Worm (Caenorhabditis elegans) whole organism, L3 larva: ENCODE results near the gene cnd-1.
A peak's percentile ranks its signal among the peaks of the same experiment; 100 is the strongest.

Experiments
- R02D3.7 ChIP-seq: fragments of 150-350 bp; optimal IDR thresholded peaks from 2 replicates; lab custom pipeline; 2014; ENCODE audit warnings: missing biosample characterization, missing genetic modification characterization
- ZK546.5 ChIP-seq: sonication (generic microtip); optimal IDR thresholded peaks from 2 replicates; lab custom pipeline; 2017; ENCODE audit warnings: missing biosample characterization, missing genetic modification characterization
- ama-1 ChIP-seq: fragments of 150-350 bp; optimal IDR thresholded peaks from 2 replicates; lab custom pipeline; 2018
- ceh-9 ChIP-seq: sonication (generic microtip); optimal IDR thresholded peaks from 2 replicates; lab custom pipeline; 2018; ENCODE audit warnings: missing biosample characterization, missing genetic modification characterization
- egl-27 ChIP-seq: sonication (generic microtip); optimal IDR thresholded peaks from 4 replicates; lab custom pipeline; 2017; ENCODE audit warnings: missing biosample characterization, missing genetic modification reagents, missing genetic modification characterization
- egl-5 ChIP-seq: fragments of 150-350 bp; optimal IDR thresholded peaks from 2 replicates; lab custom pipeline; 2017; ENCODE audit warnings: missing biosample characterization, missing genetic modification reagents, missing genetic modification characterization, inconsistent platforms
- elt-2 ChIP-seq: sonication (generic microtip); optimal IDR thresholded peaks from 2 replicates; lab custom pipeline; 2016; ENCODE audit warnings: missing genetic modification reagents, mild to moderate bottlenecking, missing genetic modification characterization, missing compliant biosample characterization
- eor-1 ChIP-seq, 2 experiments: fragments of 150-350 bp; optimal IDR thresholded peaks; 2 replicates each; lab custom pipeline; 2014 to 2018; ENCODE audit warnings: missing biosample characterization in 2 of 2, missing genetic modification characterization in 2 of 2
- fos-1 ChIP-seq: fragments of 150-350 bp; optimal IDR thresholded peaks from 2 replicates; lab custom pipeline; 2014; ENCODE audit warnings: missing biosample characterization, missing genetic modification characterization
- jun-1 ChIP-seq: fragments of 150-350 bp; optimal IDR thresholded peaks from 2 replicates; lab custom pipeline; 2014; ENCODE audit warnings: missing biosample characterization, missing genetic modification reagents, missing genetic modification characterization
- lin-39 ChIP-seq: fragments of 150-350 bp; optimal IDR thresholded peaks from 2 replicates; lab custom pipeline; 2018; ENCODE audit warnings: missing biosample characterization, missing genetic modification reagents, missing genetic modification characterization
- mdl-1 ChIP-seq: fragments of 150-350 bp; optimal IDR thresholded peaks from 2 replicates; lab custom pipeline; 2014; ENCODE audit warnings: missing biosample characterization, missing genetic modification characterization
- mml-1 ChIP-seq: fragments of 150-350 bp; sonication (generic microtip); optimal IDR thresholded peaks from 3 replicates; lab custom pipeline; 2014; ENCODE audit warnings: missing biosample characterization, missing genetic modification characterization
- nfya-1 ChIP-seq: sonication (generic microtip); optimal IDR thresholded peaks from 2 replicates; lab custom pipeline; 2017; ENCODE audit warnings: missing genetic modification characterization, mild to moderate bottlenecking, missing compliant biosample characterization, antibody characterized with exemption, moderate library complexity; ENCODE audit not compliant: insufficient read depth
- nhr-12 ChIP-seq: fragments of 150-350 bp; optimal IDR thresholded peaks from 2 replicates; lab custom pipeline; 2014; ENCODE audit warnings: missing biosample characterization, missing genetic modification characterization
- nhr-23 ChIP-seq: fragments of 150-350 bp; optimal IDR thresholded peaks from 2 replicates; lab custom pipeline; 2014; ENCODE audit warnings: missing biosample characterization, missing genetic modification reagents, missing genetic modification characterization
- nhr-25 ChIP-seq: sonication (generic microtip); optimal IDR thresholded peaks from 2 replicates; lab custom pipeline; 2017; ENCODE audit warnings: missing biosample characterization, missing genetic modification characterization
- nhr-28 ChIP-seq: fragments of 150-350 bp; optimal IDR thresholded peaks from 2 replicates; lab custom pipeline; 2014; ENCODE audit warnings: missing biosample characterization, missing genetic modification characterization
- nhr-67 ChIP-seq: fragments of 150-350 bp; optimal IDR thresholded peaks from 2 replicates; lab custom pipeline; 2014; ENCODE audit warnings: missing biosample characterization, missing genetic modification characterization
- nhr-76 ChIP-seq: fragments of 150-350 bp; sonication (generic microtip); optimal IDR thresholded peaks from 5 replicates; lab custom pipeline; 2014; ENCODE audit warnings: missing biosample characterization, missing genetic modification characterization
- nhr-77 ChIP-seq: fragments of 150-350 bp; optimal IDR thresholded peaks from 2 replicates; lab custom pipeline; 2014; ENCODE audit warnings: missing biosample characterization, missing genetic modification characterization
- pha-4 ChIP-seq: fragments of 150-350 bp; optimal IDR thresholded peaks from 2 replicates; lab custom pipeline; 2014; ENCODE audit warnings: missing biosample characterization, missing genetic modification reagents, missing genetic modification characterization
- pqm-1 ChIP-seq: fragments of 150-350 bp; optimal IDR thresholded peaks from 2 replicates; lab custom pipeline; 2017; ENCODE audit warnings: missing biosample characterization, missing genetic modification characterization, inconsistent platforms
- sea-2 ChIP-seq: fragments of 150-350 bp; sonication (generic microtip); optimal IDR thresholded peaks from 4 replicates; lab custom pipeline; 2014; ENCODE audit warnings: missing biosample characterization, missing genetic modification reagents, missing genetic modification characterization
- skn-1 ChIP-seq: fragments of 150-350 bp; optimal IDR thresholded peaks from 2 replicates; lab custom pipeline; 2014; ENCODE audit warnings: missing biosample characterization, missing genetic modification characterization
- unc-39 ChIP-seq: sonication (generic microtip); optimal IDR thresholded peaks from 4 replicates; lab custom pipeline; 2017; ENCODE audit warnings: missing biosample characterization, missing genetic modification characterization
- unc-62 ChIP-seq: fragments of 150-350 bp; sonication (generic microtip); optimal IDR thresholded peaks from 4 replicates; lab custom pipeline; 2014; ENCODE audit warnings: missing biosample characterization, missing genetic modification reagents, missing genetic modification characterization
- zag-1 ChIP-seq: fragments of 150-350 bp; optimal IDR thresholded peaks from 2 replicates; lab custom pipeline; 2014; ENCODE audit warnings: missing biosample characterization, missing genetic modification characterization
- ztf-11 ChIP-seq: fragments of 150-350 bp; optimal IDR thresholded peaks from 2 replicates; lab custom pipeline; 2014; ENCODE audit warnings: missing biosample characterization, missing genetic modification characterization
- ztf-4 ChIP-seq: fragments of 150-350 bp; optimal IDR thresholded peaks from 2 replicates; lab custom pipeline; 2014; ENCODE audit warnings: missing biosample characterization, missing genetic modification characterization

Gene cnd-1

DNA sequence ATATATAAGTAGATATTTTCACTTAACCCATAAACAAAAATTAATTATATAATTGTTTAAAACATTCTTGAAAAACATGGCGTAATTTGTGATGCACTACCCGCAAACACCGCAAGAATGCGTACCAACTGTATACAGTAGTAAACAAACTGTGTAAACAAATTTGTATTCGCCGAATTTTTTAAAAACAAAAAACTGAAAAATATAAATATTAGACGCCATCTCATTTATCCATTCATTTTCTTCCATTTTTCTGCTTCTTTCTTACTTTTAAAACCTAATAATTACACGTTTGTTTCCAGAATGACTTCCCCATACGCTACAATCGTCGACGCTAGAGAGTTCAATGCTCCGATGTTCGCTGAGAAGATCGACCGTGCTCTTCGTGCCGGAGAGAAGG is 19.1 kb downstream of the cnd-1 start, which contains the start of gene nex-1:
nex-1 (plus strand) TSS at position 301 of the 400 bp plus-strand sequence.
- no peak for TF ChIP-seq nhr-23 (tag; lab: Kevin White, UChicago)

ce11 chrIII:5224908-5225307 is 19.5 kb downstream of the cnd-1 start:
- TF ChIP-seq nhr-76 (tag; lab: Kevin White, UChicago), result no peak
- no peak for TF ChIP-seq ZK546.5 (tag; lab: Kevin White, UChicago)
- TF ChIP-seq fos-1 (tag; lab: Kevin White, UChicago), result peak; percentile 10
- TF ChIP-seq unc-39 (tag; lab: Kevin White, UChicago), result no peak
- peak; percentile 37 for TF ChIP-seq elt-2
- no peak for TF ChIP-seq sea-2 (GFP tag; lab: Kevin White, UChicago)
- peak; percentile 44 for TF ChIP-seq nhr-23 (tag; lab: Kevin White, UChicago)
- TF ChIP-seq pqm-1 (tag; lab: Kevin White, UChicago), result peak; percentile 12
- TF ChIP-seq jun-1, result peak; percentile 44
- peak; percentile 12 for TF ChIP-seq pha-4 (tag; lab: Kevin White, UChicago)
- TF ChIP-seq egl-27 (tag; lab: Kevin White, UChicago), result peak; percentile 3
- TF ChIP-seq nhr-28, result no peak
- peak; percentile 20 for TF ChIP-seq ama-1 (lab: Kevin White, UChicago)
- peak; percentile 28 for TF ChIP-seq nfya-1 (tag; lab: Kevin White, UChicago)
- no peak for TF ChIP-seq skn-1 (tag; lab: Kevin White, UChicago)
- TF ChIP-seq ztf-11 (tag; lab: Kevin White, UChicago), result no peak
- TF ChIP-seq, all 47 proteins: peak for 9

DNA sequence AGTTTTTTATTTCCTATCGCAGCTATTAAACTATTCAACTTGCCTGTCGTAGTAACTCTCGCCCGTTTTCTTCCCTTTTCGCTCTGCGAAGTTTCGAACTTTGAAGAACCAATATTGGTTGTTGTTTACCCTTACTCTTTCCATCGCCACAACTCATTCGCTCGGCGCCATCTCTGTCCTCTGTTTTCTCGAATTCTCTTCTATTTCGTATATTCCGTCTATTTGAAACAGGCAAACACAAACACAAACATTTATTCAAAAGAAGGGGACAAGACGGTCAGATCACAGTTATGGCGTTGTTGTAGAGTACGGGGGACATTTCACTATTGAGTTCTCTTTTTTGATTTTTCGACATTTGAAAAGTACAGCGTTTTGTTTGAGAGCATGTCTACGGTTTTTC is 21.7 kb downstream of the cnd-1 start:
- peak; percentile 97 for TF ChIP-seq pha-4 (tag; lab: Kevin White, UChicago)
- no peak for TF ChIP-seq unc-62

DNA sequence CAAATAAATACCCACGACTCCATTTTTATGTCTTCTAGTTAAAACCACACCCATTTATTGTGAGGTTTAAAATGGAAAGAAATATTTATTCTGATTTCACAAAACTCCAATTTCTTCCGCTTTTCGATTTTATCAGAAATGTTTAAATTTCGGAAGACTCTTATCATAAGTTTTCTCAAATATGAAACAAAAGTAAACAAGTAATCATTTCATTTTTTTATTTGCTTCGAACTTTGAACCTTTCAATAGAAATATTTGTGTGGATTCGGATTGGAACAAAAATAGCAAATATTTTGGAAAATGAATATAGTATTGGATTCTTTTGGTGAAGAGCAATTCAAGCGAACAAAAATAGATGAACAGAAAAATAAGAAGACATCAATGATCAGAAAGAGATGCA is 22.6 kb downstream of the cnd-1 start:
- no peak for TF ChIP-seq ZK546.5 (tag; lab: Kevin White, UChicago)
- peak; percentile 91 for TF ChIP-seq pha-4 (tag; lab: Kevin White, UChicago)
- TF ChIP-seq egl-5 (tag; lab: Kevin White, UChicago), result no peak
- TF ChIP-seq ztf-4 (tag; lab: Kevin White, UChicago), result no peak
- TF ChIP-seq nfya-1 (tag; lab: Kevin White, UChicago), result no peak
- TF ChIP-seq nhr-77 (tag; lab: Kevin White, UChicago), result no peak
- no peak for TF ChIP-seq nhr-28

ce11 chrIII:5218687-5219086 is 25.8 kb downstream of the cnd-1 start, which contains the start of gene ZC155.2:
Gene ZC155.2, plus strand, starts transcription at chrIII:5218987.
- TF ChIP-seq lin-39 (tag; lab: Kevin White, UChicago) (peak; percentile 15), mml-1 (no peak)

ce11 chrIII:5217511-5217910 is 26.9 kb downstream of the cnd-1 start, which contains the start of gene cutl-19:
Gene cutl-19, minus strand, starts transcription at chrIII:5217611.
- TF ChIP-seq mdl-1 (no peak), eor-1 (tag; optimal IDR thresholded peaks at IDR 0.05; lab: Kevin White, UChicago) (no peak), R02D3.7 (tag; lab: Kevin White, UChicago) (no peak), unc-62 (no peak), nhr-12 (tag; lab: Kevin White, UChicago) (no peak), nhr-67 (tag; lab: Kevin White, UChicago) (no peak), zag-1 (no peak), lin-39 (tag; lab: Kevin White, UChicago) (no peak), nhr-77 (tag; lab: Kevin White, UChicago) (no peak), pha-4 (tag; lab: Kevin White, UChicago) (no peak), ZK546.5 (tag; lab: Kevin White, UChicago) (no peak), sea-2 (GFP tag; lab: Kevin White, UChicago) (no peak), mml-1 (no peak), ztf-11 (tag; lab: Kevin White, UChicago) (no peak), nhr-23 (tag; lab: Kevin White, UChicago) (no peak), ceh-9 (no peak), jun-1 (no peak), egl-27 (tag; lab: Kevin White, UChicago) (no peak), nhr-25 (tag; lab: Kevin White, UChicago) (no peak)
